Worm (Caenorhabditis elegans) whole organism, L4 larva: ENCODE data around the gene B0281.6.

Experiments used
- D1046.2 ChIP-seq: fragments of 200-800 bp; sonication (Bioruptor generic); IDR thresholded peaks from 2 replicates; pipeline ENCODE4 v1.3.6; 2022; ENCODE audit warnings: missing genetic modification characterization, missing compliant biosample characterization
- R02D3.7 ChIP-seq: fragments of 150-350 bp; sonication (generic microtip); optimal IDR thresholded peaks from 3 replicates; lab custom pipeline; 2014; ENCODE audit warnings: missing biosample characterization, missing genetic modification characterization
- T20F7.1 ChIP-seq: fragments of 200-800 bp; sonication (Bioruptor generic); optimal IDR thresholded peaks from 2 replicates; lab custom pipeline; 2018; ENCODE audit warnings: mild to moderate bottlenecking, missing genetic modification characterization, missing compliant biosample characterization
- T26A8.4 ChIP-seq: fragments of 200-800 bp; sonication (Bioruptor generic); IDR thresholded peaks from 2 replicates; pipeline ENCODE4 v1.3.6; 2022; ENCODE audit warnings: missing genetic modification characterization, missing compliant biosample characterization
- Y105C5A.15 ChIP-seq: fragments of 200-800 bp; sonication (Bioruptor generic); IDR thresholded peaks from 2 replicates; pipeline ENCODE4 v1.3.6; 2022; ENCODE audit warnings: missing genetic modification characterization, missing compliant biosample characterization
- Y48G9A.11 ChIP-seq: fragments of 200-800 bp; sonication (Bioruptor generic); IDR thresholded peaks from 2 replicates; pipeline ENCODE4 v1.3.6; 2022; ENCODE audit warnings: missing genetic modification reagents, missing genetic modification characterization, missing compliant biosample characterization
- Y75B8A.6 ChIP-seq: fragments of 200-800 bp; sonication (Bioruptor generic); IDR thresholded peaks from 2 replicates; pipeline ENCODE4 v1.3.6; 2022; ENCODE audit warnings: missing genetic modification reagents, missing genetic modification characterization, missing compliant biosample characterization
- ZK546.5 ChIP-seq, 2 experiments: sonication (generic microtip); optimal IDR thresholded peaks; 2 replicates each; lab custom pipeline; 2017; ENCODE audit warnings: missing biosample characterization in 2 of 2, missing genetic modification characterization in 2 of 2
- aha-1 ChIP-seq: fragments of 150-350 bp; peaks from one replicate; lab custom pipeline; 2014; ENCODE audit warnings: missing biosample characterization, missing genetic modification characterization
- attf-4 ChIP-seq: sonication (generic microtip); optimal IDR thresholded peaks from 3 replicates; lab custom pipeline; 2017; ENCODE audit warnings: missing biosample characterization, missing genetic modification characterization
- ceh-20 ChIP-seq: fragments of 200-800 bp; sonication (Bioruptor generic); IDR thresholded peaks from 2 replicates; pipeline ENCODE4 v1.3.6; 2022; ENCODE audit warnings: missing genetic modification reagents, missing genetic modification characterization, missing compliant biosample characterization
- ces-1 ChIP-seq: fragments of 150-350 bp; sonication (generic microtip); optimal IDR thresholded peaks from 4 replicates; lab custom pipeline; 2014; ENCODE audit warnings: missing biosample characterization, missing genetic modification reagents, missing genetic modification characterization
- cey-2 ChIP-seq: sonication (generic microtip); optimal IDR thresholded peaks from 3 replicates; lab custom pipeline; 2017; ENCODE audit warnings: missing genetic modification characterization, mild to moderate bottlenecking, missing compliant biosample characterization, antibody characterized with exemption, borderline replicate concordance; ENCODE audit not compliant: insufficient read depth
- daf-12 ChIP-seq: fragments of 150-350 bp; optimal IDR thresholded peaks from 2 replicates; lab custom pipeline; 2014; ENCODE audit warnings: missing biosample characterization, missing genetic modification reagents, missing genetic modification characterization
- daf-8 ChIP-seq: fragments of 200-800 bp; sonication (Bioruptor generic); IDR thresholded peaks from 2 replicates; pipeline ENCODE4 v1.3.6; 2022; ENCODE audit warnings: missing genetic modification characterization, missing compliant biosample characterization
- dpl-1 ChIP-seq: fragments of 150-350 bp; optimal IDR thresholded peaks from 2 replicates; lab custom pipeline; 2014; ENCODE audit warnings: missing biosample characterization, missing genetic modification reagents, missing genetic modification characterization
- duxl-1 ChIP-seq: sonication (generic microtip); optimal IDR thresholded peaks from 2 replicates; lab custom pipeline; 2016; ENCODE audit warnings: mild to moderate bottlenecking, missing genetic modification characterization, moderate library complexity, missing compliant biosample characterization; ENCODE audit not compliant: poor library complexity
- egl-43 ChIP-seq: fragments of 200-800 bp; sonication (Bioruptor generic); IDR thresholded peaks from 2 replicates; pipeline ENCODE4 v1.3.6; 2022; ENCODE audit warnings: missing genetic modification reagents, missing genetic modification characterization, missing compliant biosample characterization
- gei-8 ChIP-seq: fragments of 200-800 bp; sonication (Bioruptor generic); optimal IDR thresholded peaks from 2 replicates; lab custom pipeline; 2018; ENCODE audit warnings: mild to moderate bottlenecking, missing genetic modification characterization, missing compliant biosample characterization
- hlh-11 ChIP-seq: fragments of 200-800 bp; sonication (Bioruptor generic); optimal IDR thresholded peaks from 2 replicates; lab custom pipeline; 2018; ENCODE audit warnings: mild to moderate bottlenecking, missing genetic modification characterization, missing compliant biosample characterization
- hlh-30 ChIP-seq: sonication (generic microtip); optimal IDR thresholded peaks from 2 replicates; lab custom pipeline; 2017; ENCODE audit warnings: antibody characterized with exemption, mild to moderate bottlenecking, missing genetic modification characterization, missing compliant biosample characterization; ENCODE audit not compliant: insufficient read depth
- jun-1 ChIP-seq: fragments of 150-350 bp; optimal IDR thresholded peaks from 2 replicates; lab custom pipeline; 2014; ENCODE audit warnings: missing biosample characterization, missing genetic modification reagents, missing genetic modification characterization
- lin-38 ChIP-seq: fragments of 200-800 bp; sonication (Bioruptor generic); IDR thresholded peaks from 2 replicates; pipeline ENCODE4 v1.3.6; 2022; ENCODE audit warnings: missing genetic modification reagents, missing genetic modification characterization, missing compliant biosample characterization
- lin-39 ChIP-seq: fragments of 150-350 bp; optimal IDR thresholded peaks from 2 replicates; lab custom pipeline; 2014; ENCODE audit warnings: missing biosample characterization, missing genetic modification reagents, missing genetic modification characterization
- lir-3 ChIP-seq: sonication (generic microtip); optimal IDR thresholded peaks from 2 replicates; lab custom pipeline; 2016; ENCODE audit warnings: mild to moderate bottlenecking, missing genetic modification characterization, missing compliant biosample characterization
- lsy-2 ChIP-seq, 2 experiments: fragments of 150-350 bp in 1 of 2; sonication (generic microtip) in 1 of 2; optimal IDR thresholded peaks; 2 replicates each; lab custom pipeline; 2014 to 2017; ENCODE audit warnings: missing biosample characterization in 2 of 2, missing genetic modification characterization in 2 of 2
- madf-5 ChIP-seq, 2 experiments: fragments of 200-800 bp; sonication (Bioruptor generic); IDR thresholded peaks; 2 replicates each; pipeline ENCODE4 v1.3.6; 2022; ENCODE audit warnings: missing compliant biosample characterization in 2 of 2, missing genetic modification characterization in 2 of 2
- madf-9 ChIP-seq: fragments of 200-800 bp; sonication (Bioruptor generic); conservative IDR thresholded peaks from 2 replicates; pipeline ENCODE4 v1.3.6; 2022; ENCODE audit warnings: missing genetic modification reagents, missing genetic modification characterization, missing compliant biosample characterization
- mdt-29 ChIP-seq: fragments of 200-800 bp; sonication (Bioruptor generic); IDR thresholded peaks from 2 replicates; pipeline ENCODE4 v1.3.6; 2022; ENCODE audit warnings: missing genetic modification reagents, missing genetic modification characterization, missing compliant biosample characterization
- mep-1 ChIP-seq: fragments of 150-350 bp; sonication (generic microtip); optimal IDR thresholded peaks from 3 replicates; lab custom pipeline; 2014; ENCODE audit warnings: missing biosample characterization, missing genetic modification characterization
- mxl-2 ChIP-seq: fragments of 200-800 bp; sonication (Bioruptor generic); conservative IDR thresholded peaks from 2 replicates; pipeline ENCODE4 v1.3.6; 2022; ENCODE audit warnings: missing genetic modification reagents, missing genetic modification characterization, missing compliant biosample characterization
- nhr-102 ChIP-seq: sonication (generic microtip); optimal IDR thresholded peaks from 2 replicates; lab custom pipeline; 2016; ENCODE audit warnings: mild to moderate bottlenecking, missing genetic modification characterization, moderate library complexity, missing compliant biosample characterization
- nhr-11 ChIP-seq: fragments of 150-350 bp; optimal IDR thresholded peaks from 2 replicates; lab custom pipeline; 2014; ENCODE audit warnings: missing biosample characterization, missing genetic modification characterization
- nhr-28 ChIP-seq: fragments of 150-350 bp; optimal IDR thresholded peaks from 2 replicates; lab custom pipeline; 2014; ENCODE audit warnings: missing biosample characterization, missing genetic modification characterization
- nhr-6 ChIP-seq: fragments of 150-350 bp; optimal IDR thresholded peaks from 2 replicates; lab custom pipeline; 2014; ENCODE audit warnings: missing biosample characterization, missing genetic modification characterization
- nhr-77 ChIP-seq: fragments of 150-350 bp; optimal IDR thresholded peaks from 2 replicates; lab custom pipeline; 2014; ENCODE audit warnings: missing biosample characterization, missing genetic modification characterization
- rbr-2 ChIP-seq: sonication (generic microtip); optimal IDR thresholded peaks from 2 replicates; lab custom pipeline; 2016; ENCODE audit warnings: missing genotype, missing genetic modification characterization, missing compliant biosample characterization
- saeg-2 ChIP-seq: fragments of 200-800 bp; sonication (Bioruptor generic); IDR thresholded peaks from 2 replicates; pipeline ENCODE4 v1.3.6; 2022; ENCODE audit warnings: missing genetic modification reagents, missing genetic modification characterization, missing compliant biosample characterization
- unc-130 ChIP-seq: sonication (generic microtip); optimal IDR thresholded peaks from 2 replicates; lab custom pipeline; 2016; ENCODE audit warnings: missing genetic modification reagents, missing genetic modification characterization, missing compliant biosample characterization
- unc-39 ChIP-seq: sonication (generic microtip); optimal IDR thresholded peaks from 2 replicates; lab custom pipeline; 2017; ENCODE audit warnings: missing biosample characterization, missing genetic modification characterization
- ztf-11 ChIP-seq: fragments of 150-350 bp; optimal IDR thresholded peaks from 2 replicates; lab custom pipeline; 2014; ENCODE audit warnings: missing biosample characterization, missing genetic modification characterization
- ztf-7 ChIP-seq: fragments of 150-350 bp; optimal IDR thresholded peaks from 2 replicates; lab custom pipeline; 2014; ENCODE audit warnings: missing biosample characterization, missing genetic modification characterization

Gene B0281.6

ce11 chrII:2302330-2302729, at the start of gene B0281.6:
Gene B0281.6 (minus strand): TSS chrII:2302430.
- TF ChIP-seq egl-43 (GFP tag; lab: Robert Waterston, UW) (no peak), nhr-6 (no peak), saeg-2 (GFP tag; lab: Robert Waterston, UW) (no peak), madf-5 (GFP tag; IDR thresholded peaks at IDR 0.05; lab: Robert Waterston, UW) (no peak), daf-8 (no peak), ztf-11 (tag; lab: Kevin White, UChicago) (no peak), nhr-11 (tag; lab: Kevin White, UChicago) (no peak), rbr-2 (tag; lab: Kevin White, UChicago) (no peak), T26A8.4 (GFP tag; lab: Robert Waterston, UW) (no peak), hlh-11 (no peak), Y75B8A.6 (GFP tag; lab: Robert Waterston, UW) (no peak), mep-1 (tag; lab: Kevin White, UChicago) (no peak), ztf-7 (no peak), daf-12 (no peak), madf-9 (GFP tag; lab: Robert Waterston, UW) (no peak), mxl-2 (GFP tag; lab: Robert Waterston, UW) (no peak), ZK546.5 (tag; optimal IDR thresholded peaks at IDR 0.05; lab: Kevin White, UChicago) (no peak)

DNA sequence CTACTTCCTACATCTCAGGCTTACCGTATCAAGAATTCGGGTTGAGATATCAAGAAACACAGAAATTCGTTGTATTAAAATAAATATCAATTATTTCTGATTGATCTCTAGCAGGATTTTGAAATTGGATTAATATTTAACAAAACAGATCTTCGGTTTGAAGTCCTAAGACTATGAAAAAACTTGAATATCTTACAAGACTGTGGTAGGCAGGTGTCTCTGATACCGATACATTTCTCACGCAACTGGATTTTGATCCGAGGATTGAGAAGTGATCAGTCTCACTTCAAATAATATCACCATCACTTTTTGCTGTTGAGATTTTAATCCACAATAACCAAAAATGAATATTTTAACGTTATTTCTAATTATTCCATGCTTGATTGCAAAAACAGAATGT, 44.4 kb upstream of the B0281.6 start, which contains the start of gene F43C11.4:
F43C11.4 (plus strand) TSS at position 301 of the 400 bp plus-strand sequence.
- TF ChIP-seq gei-8 (GFP tag; lab: Kevin White, UChicago) (no peak), lin-39 (tag; lab: Kevin White, UChicago) (no peak), nhr-28 (no peak), D1046.2 (GFP tag; lab: Robert Waterston, UW) (no peak), mdt-29 (GFP tag; lab: Robert Waterston, UW) (no peak), attf-4 (tag; lab: Kevin White, UChicago) (no peak), cey-2 (tag; lab: Kevin White, UChicago) (no peak), lsy-2 (tag; optimal IDR thresholded peaks at IDR 0.05; lab: Kevin White, UChicago) (no peak), ces-1 (GFP tag; lab: Kevin White, UChicago) (no peak), Y105C5A.15 (GFP tag; lab: Robert Waterston, UW) (no peak), nhr-77 (tag; lab: Kevin White, UChicago) (no peak), lin-38 (GFP tag; lab: Robert Waterston, UW) (no peak), unc-130 (GFP tag; lab: Kevin White, UChicago) (no peak), ceh-20 (GFP tag; lab: Robert Waterston, UW) (no peak), lir-3 (tag; lab: Kevin White, UChicago) (no peak), jun-1 (tag; lab: Kevin White, UChicago) (no peak), saeg-2 (GFP tag; lab: Robert Waterston, UW) (no peak), dpl-1 (no peak)

DNA sequence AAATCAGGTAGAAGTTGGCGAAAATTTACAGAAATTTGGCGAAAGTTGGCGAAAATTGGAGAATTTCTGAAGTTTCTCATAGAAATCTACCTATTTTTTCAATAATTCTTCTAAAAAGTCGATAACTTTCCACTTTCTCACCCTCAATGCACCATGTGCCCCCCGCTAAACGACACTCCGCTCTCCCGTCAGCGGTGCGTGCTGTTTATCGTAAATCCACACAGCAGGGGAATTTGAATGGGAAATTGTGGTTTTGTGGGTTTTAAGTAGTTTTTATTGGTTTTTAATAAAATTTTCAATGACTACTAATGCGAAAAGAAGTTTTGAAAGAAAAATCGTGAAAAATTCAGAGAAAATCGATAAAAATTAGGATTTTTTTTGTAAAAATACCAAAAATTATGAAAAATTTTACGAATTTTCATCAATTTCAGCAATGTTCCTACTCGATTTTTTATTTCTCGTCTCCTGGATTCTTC, 39.8 kb upstream of the B0281.6 start, which contains the start of gene F43C11.6:
F43C11.6 (plus strand) TSS at position 426 of the 476 bp plus-strand sequence.
- TF ChIP-seq unc-39 (tag; lab: Kevin White, UChicago) (no peak), ces-1 (GFP tag; lab: Kevin White, UChicago) (no peak), Y48G9A.11 (peak; percentile 67), hlh-30 (tag; lab: Kevin White, UChicago) (peak; percentile 59), nhr-77 (tag; lab: Kevin White, UChicago) (peak; percentile 21), duxl-1 (peak; percentile 20), nhr-102 (no peak), unc-130 (GFP tag; lab: Kevin White, UChicago) (no peak), T20F7.1 (GFP tag; lab: Kevin White, UChicago) (peak; percentile 94), R02D3.7 (tag; lab: Kevin White, UChicago) (peak; percentile 67), dpl-1 (peak; percentile 38), aha-1 (tag; lab: Kevin White, UChicago) (peak; percentile 71)
